Worm (Caenorhabditis elegans): ENCODE data around the gene F33G12.7.

F33G12.7 gene

DNA sequence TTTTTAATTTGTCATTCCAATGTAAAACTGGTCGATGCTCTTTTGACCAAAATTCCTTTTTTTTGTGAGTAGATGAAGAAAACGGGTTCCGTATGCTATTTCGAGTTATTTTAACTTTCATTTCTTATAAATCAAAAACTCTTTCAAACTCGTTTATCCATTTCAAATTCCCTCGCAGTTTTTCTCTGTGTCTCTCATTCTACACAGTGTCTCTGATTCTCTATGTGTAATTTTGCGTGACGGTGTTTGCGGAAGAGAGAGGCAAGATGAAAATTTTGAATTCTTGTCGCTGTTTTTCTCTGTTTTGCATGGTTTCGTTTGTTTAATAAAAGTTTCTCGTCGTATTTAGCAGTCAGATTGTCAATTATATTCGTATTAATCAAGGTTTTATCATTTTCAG is 41.4 kb downstream of the F33G12.7 start, which contains the start of gene citk-2 (continued):
- TF ChIP-seq efl-1 (GFP tag; optimal IDR thresholded peaks at IDR 0.05) (peak; percentile 91), cebp-1 (GFP tag; IDR thresholded peaks at IDR 0.05) (no peak), cebp-1 (tag; optimal IDR thresholded peaks at IDR 0.05) (no peak), Y56A3A.18 (GFP tag; IDR thresholded peaks at IDR 0.05) (0 out of 2 replicates have a peak, but pooled peaks have one; percentile 77), nfyb-1 (GFP tag; IDR thresholded peaks at IDR 0.05) (peak; percentile 74), nhr-80 (tag; optimal IDR thresholded peaks at IDR 0.05) (no peak), lin-40 (tag; optimal IDR thresholded peaks at IDR 0.05) (no peak), F23B12.7 (tag; optimal IDR thresholded peaks at IDR 0.05; ENCODE audit: insufficient read depth) (no peak), sdz-38 (tag; optimal IDR thresholded peaks at IDR 0.05) (no peak), gei-17 (GFP tag; optimal IDR thresholded peaks at IDR 0.05) (no peak), pha-4 (tag; optimal IDR thresholded peaks at IDR 0.05) (peak; percentile 90), B0019.2 (GFP tag; conservative IDR thresholded peaks at IDR 0.05) (no peak), chd-7 (tag; optimal IDR thresholded peaks at IDR 0.05) (no peak), egl-18 (GFP tag; IDR thresholded peaks at IDR 0.05) (0 out of 2 replicates have a peak, but pooled peaks have one; percentile 13), F39B2.1 (GFP tag; IDR thresholded peaks at IDR 0.05) (no peak), dpl-1 (GFP tag; optimal IDR thresholded peaks at IDR 0.05) (peak; percentile 95), ZK185.1 (tag; optimal IDR thresholded peaks at IDR 0.05; ENCODE audit: poor library complexity, severe bottlenecking) (peak; percentile 53), rpc-1 (optimal IDR thresholded peaks at IDR 0.05) (no peak), rpc-1 (tag; optimal IDR thresholded peaks at IDR 0.05) (no peak), dox-1 (GFP tag; IDR thresholded peaks at IDR 0.05) (peak; percentile 30; the same call in 1 of the 2 replicates), nfya-2 (GFP tag; IDR thresholded peaks at IDR 0.05) (no peak), tbp1 (GFP tag; optimal IDR thresholded peaks at IDR 0.05) (peak; percentile 57), ceh-27 (GFP tag; optimal IDR thresholded peaks at IDR 0.05) (peak; percentile 72), T07F8.4 (tag; optimal IDR thresholded peaks at IDR 0.05) (no peak), snpc-4 (GFP tag; optimal IDR thresholded peaks at IDR 0.05) (no peak), snpc-4 (tag; optimal IDR thresholded peaks at IDR 0.05) (peak in 1 of 4 experiments; percentile 46), ztf-25 (GFP tag; IDR thresholded peaks at IDR 0.05) (no peak), snpc-3.4 (tag; optimal IDR thresholded peaks at IDR 0.05) (peak; percentile 55), mcd-1 (GFP tag; IDR thresholded peaks at IDR 0.05) (peak; percentile 79), pbrm-1 (GFP tag; IDR thresholded peaks at IDR 0.05) (0 out of 2 replicates have a peak, but pooled peaks have one; percentile 42)

DNA sequence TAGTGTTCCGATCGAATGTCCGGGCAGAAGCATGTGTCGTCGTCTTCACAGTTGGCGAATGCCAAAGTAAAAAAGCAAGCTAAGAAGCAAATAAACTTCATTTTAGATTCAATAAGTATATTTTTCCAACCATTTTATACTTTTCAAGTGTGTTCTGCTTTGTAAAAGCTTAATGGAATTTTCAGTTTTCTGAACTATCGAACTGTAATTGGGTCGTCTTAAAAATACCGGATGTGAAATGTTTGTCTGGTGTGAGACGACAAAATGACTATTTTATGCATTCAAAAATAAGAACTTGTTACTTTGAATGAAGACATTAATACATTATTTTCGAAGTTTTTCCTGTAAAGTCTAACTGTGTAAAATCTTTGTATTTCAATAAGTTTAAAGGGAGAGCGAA is 41.8 kb downstream of the F33G12.7 start, which contains the start of gene F59A6.11:
F59A6.11 (minus strand) TSS at position 101 of the 400 bp plus-strand sequence.
- TF ChIP-seq tlf-1 (GFP tag; optimal IDR thresholded peaks at IDR 0.05), result no peak
- TF ChIP-seq unc-62 (GFP tag; optimal IDR thresholded peaks at IDR 0.05), result no peak
- TF ChIP-seq B0035.1 (tag; optimal IDR thresholded peaks at IDR 0.05), result no peak
- TF ChIP-seq ZK185.1 (tag; optimal IDR thresholded peaks at IDR 0.05; ENCODE audit: poor library complexity, severe bottlenecking), result no peak
- TF ChIP-seq sdz-38 (tag; optimal IDR thresholded peaks at IDR 0.05), result no peak
- TF ChIP-seq lin-26 (GFP tag; IDR thresholded peaks at IDR 0.05), result no peak
- TF ChIP-seq ets-4 (GFP tag; optimal IDR thresholded peaks at IDR 0.05), result no peak
- TF ChIP-seq hsf-1 (GFP tag; IDR thresholded peaks at IDR 0.05), result no peak
- TF ChIP-seq Y79H2A.3 (GFP tag; conservative IDR thresholded peaks at IDR 0.05), result no peak
- no peak for TF ChIP-seq sptf-2 (GFP tag; optimal IDR thresholded peaks at IDR 0.05)
- TF ChIP-seq ceh-100 (GFP tag; IDR thresholded peaks at IDR 0.05), result no peak
- TF ChIP-seq lin-54 (GFP tag; optimal IDR thresholded peaks at IDR 0.05), result no peak
- no peak for TF ChIP-seq ztf-25 (GFP tag; IDR thresholded peaks at IDR 0.05)
- no peak for TF ChIP-seq ccch-3 (GFP tag; optimal IDR thresholded peaks at IDR 0.05)

Data from whole organism, young adult.